Worm (Caenorhabditis elegans) whole organism, L4 larva: ENCODE results near the gene F28F9.2.

Experiments
- egl-43 ChIP-seq: fragments of 200-800 bp; sonication (Bioruptor generic); IDR thresholded peaks from 2 replicates; pipeline ENCODE4 v1.3.6; 2022; ENCODE audit warnings: missing genetic modification reagents, missing genetic modification characterization, missing compliant biosample characterization
- lir-3 ChIP-seq: sonication (generic microtip); optimal IDR thresholded peaks from 2 replicates; lab custom pipeline; 2016; ENCODE audit warnings: mild to moderate bottlenecking, missing genetic modification characterization, missing compliant biosample characterization
- nhr-10 ChIP-seq: fragments of 150-350 bp; optimal IDR thresholded peaks from 2 replicates; lab custom pipeline; 2014; ENCODE audit warnings: missing biosample characterization, missing genetic modification characterization
- ztf-11 ChIP-seq: fragments of 150-350 bp; optimal IDR thresholded peaks from 2 replicates; lab custom pipeline; 2014; ENCODE audit warnings: missing biosample characterization, missing genetic modification characterization

ce11 chrIV:3817253-3817652 lies 22.3 kb upstream of the F28F9.2 start:
- TF ChIP-seq ztf-11: no peak
- no peak for TF ChIP-seq nhr-10 (tag; lab: Kevin White, UChicago)
- TF ChIP-seq lir-3 (tag; lab: Kevin White, UChicago): no peak
- no peak for TF ChIP-seq egl-43
